Fruit fly (Drosophila melanogaster): Measurements from ENCODE around the gene Kpc1.
A peak's percentile ranks its signal among the peaks of the same experiment; 100 is the strongest.

The Kpc1 gene

DNA sequence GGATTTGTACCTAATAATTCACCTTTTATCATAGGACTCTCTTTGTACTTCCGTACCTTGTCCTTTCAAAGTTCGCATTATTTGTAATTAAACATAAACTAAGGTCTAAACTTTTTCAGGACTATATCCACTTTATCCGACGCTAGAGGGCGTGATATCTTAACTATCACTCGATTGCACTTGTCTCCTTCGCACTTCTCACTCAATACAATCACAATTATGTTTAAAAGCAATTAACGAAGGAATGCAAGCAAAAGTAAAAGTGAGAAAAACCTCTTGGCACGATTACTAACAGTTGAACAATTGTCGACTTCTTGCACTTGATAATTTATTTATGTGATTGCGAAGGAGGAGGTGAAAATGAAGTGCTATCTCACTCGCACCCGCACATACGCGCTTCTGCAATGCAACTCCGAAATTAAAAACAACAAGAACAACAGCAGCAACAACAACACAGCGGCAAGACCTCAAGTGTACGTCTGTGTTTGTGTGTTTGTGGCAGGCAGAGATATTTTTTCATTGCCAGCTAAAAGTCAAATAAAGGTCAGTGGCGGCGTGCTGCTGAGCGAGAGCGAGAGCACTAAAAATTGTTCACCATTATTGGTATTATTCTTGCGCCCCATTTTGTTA, 49.5 kb downstream of the Kpc1 start:
- no peak for TF ChIP-seq D1 (tag; optimal IDR thresholded peaks at IDR 0.05)
- TF ChIP-seq CG13204 (GFP tag; optimal IDR thresholded peaks at IDR 0.05) = no peak
- TF ChIP-seq CG12605 (GFP tag; IDR thresholded peaks at IDR 0.05) = peak; percentile 25; the same call in 1 of the 2 replicates
- peak; percentile 69 for TF ChIP-seq EcR (GFP tag; optimal IDR thresholded peaks at IDR 0.05)

dm6 chr3R:15145491-15145890, 50.5 kb downstream of the Kpc1 start:
- TF ChIP-seq Snoo (tag; optimal IDR thresholded peaks at IDR 0.05) = peak; percentile 44
- TF ChIP-seq EcR (GFP tag; optimal IDR thresholded peaks at IDR 0.05) = peak; percentile 5
- peak; percentile 80 for TF ChIP-seq fd96Ca (GFP tag; IDR thresholded peaks at IDR 0.05)
- TF ChIP-seq Ets98B (GFP tag; IDR thresholded peaks at IDR 0.05) = peak; percentile 88
- peak; percentile 79; the same call in 1 of the 2 replicates for TF ChIP-seq CG12605 (GFP tag; IDR thresholded peaks at IDR 0.05)
- TF ChIP-seq CG8301 (tag; optimal IDR thresholded peaks at IDR 0.05) = no peak
- TF ChIP-seq CG32121 (GFP tag; IDR thresholded peaks at IDR 0.05) = peak; percentile 70; the same call in 1 of the 2 replicates
- no peak for TF ChIP-seq rn (GFP tag; IDR thresholded peaks at IDR 0.05)
- no peak for TF ChIP-seq gl (tag; optimal IDR thresholded peaks at IDR 0.05)
- no peak for TF ChIP-seq CG13204 (GFP tag; optimal IDR thresholded peaks at IDR 0.05)
- TF ChIP-seq CG14655 (GFP tag; optimal IDR thresholded peaks at IDR 0.05) = no peak
- TF ChIP-seq Pif1A (GFP tag; optimal IDR thresholded peaks at IDR 0.05) = peak; percentile 56
- peak; percentile 66 for TF ChIP-seq Pif1B (GFP tag; optimal IDR thresholded peaks at IDR 0.05)
- TF ChIP-seq D1 (tag; optimal IDR thresholded peaks at IDR 0.05) = no peak
- no peak; the same call in 1 of the 2 replicates for TF ChIP-seq CG10348 (GFP tag; IDR thresholded peaks at IDR 0.05)
- TF ChIP-seq CG15710 (tag; optimal IDR thresholded peaks at IDR 0.05) = peak; percentile 77
- TF ChIP-seq CG4496 (GFP tag; IDR thresholded peaks at IDR 0.05) = peak; percentile 87
- peak; percentile 75 for TF ChIP-seq CG8159 (tag; optimal IDR thresholded peaks at IDR 0.05)
- TF ChIP-seq CG17806 (tag; optimal IDR thresholded peaks at IDR 0.05) = peak; percentile 65
- peak; percentile 66 for TF ChIP-seq CG34367 (tag; optimal IDR thresholded peaks at IDR 0.05)
- TF ChIP-seq CG9948 (tag; optimal IDR thresholded peaks at IDR 0.05) = peak; percentile 73

All from whole organism, pupa.